Worm (Caenorhabditis elegans): ENCODE data around the gene tbc-2.

DNA sequence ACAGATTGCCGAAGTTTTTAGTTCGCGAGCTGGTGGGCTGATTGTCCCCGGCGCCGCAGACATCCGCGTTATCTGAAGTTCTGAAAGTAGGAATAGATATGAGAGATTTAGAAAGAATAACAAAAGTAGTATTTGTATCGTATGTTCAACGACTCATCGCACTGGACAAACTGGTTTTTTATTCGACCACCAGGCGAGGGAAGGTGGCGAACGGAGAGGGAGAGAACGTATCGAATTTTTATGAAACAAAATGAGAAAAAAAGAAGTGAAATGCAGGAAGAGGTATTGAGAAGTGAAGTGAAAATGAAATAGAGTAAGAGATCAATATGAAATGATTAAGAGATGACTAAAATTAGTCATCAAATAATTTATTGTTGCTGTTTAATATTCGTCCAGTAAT lies at the start of gene tbc-2:
- TF ChIP-seq sea-1 (GFP tag; conservative IDR thresholded peaks at IDR 0.05), result no peak
- TF ChIP-seq hmg-4 (GFP tag; optimal IDR thresholded peaks at IDR 0.05), result no peak
- no peak for TF ChIP-seq ama-1 (optimal IDR thresholded peaks at IDR 0.05)
- TF ChIP-seq flt-1 (GFP tag; IDR thresholded peaks at IDR 0.05), result no peak
- no peak for TF ChIP-seq scrt-1 (GFP tag; IDR thresholded peaks at IDR 0.05)
- no peak for TF ChIP-seq F13C5.2 (tag; optimal IDR thresholded peaks at IDR 0.05)
- TF ChIP-seq ets-7 (tag; optimal IDR thresholded peaks at IDR 0.05), result no peak
- no peak for TF ChIP-seq tbx-37 (GFP tag; conservative IDR thresholded peaks at IDR 0.05)
- no peak for TF ChIP-seq hnd-1 (tag; optimal IDR thresholded peaks at IDR 0.05)
- no peak for TF ChIP-seq hmbx-1 (tag; optimal IDR thresholded peaks at IDR 0.05)
- TF ChIP-seq B0310.2 (tag; optimal IDR thresholded peaks at IDR 0.05), result no peak
- TF ChIP-seq tbx-11 (GFP tag; IDR thresholded peaks at IDR 0.05), result no peak
